Worm (Caenorhabditis elegans) whole organism, midembryonic: Measurements from ENCODE around the gene fmo-3.

Experiments
- T22C8.4 ChIP-seq: fragments of 200-800 bp; sonication (Bioruptor generic); IDR thresholded peaks from 2 replicates; pipeline ENCODE4 v1.3.6; 2022; ENCODE audit warnings: missing genetic modification characterization, missing compliant biosample characterization
- cog-1 ChIP-seq: sonication (generic microtip); optimal IDR thresholded peaks from 2 replicates; lab custom pipeline; 2016; ENCODE audit warnings: missing genetic modification characterization, missing compliant biosample characterization
- flt-1 ChIP-seq: fragments of 200-800 bp; sonication (Bioruptor generic); IDR thresholded peaks from 2 replicates; pipeline ENCODE4 v1.3.6; 2022; ENCODE audit warnings: missing genetic modification characterization, missing compliant biosample characterization
- ref-1 ChIP-seq: fragments of 200-800 bp; sonication (Bioruptor generic); conservative IDR thresholded peaks from 2 replicates; pipeline ENCODE4 v1.3.6; 2022; ENCODE audit warnings: missing genetic modification reagents, missing genetic modification characterization, missing compliant biosample characterization
- tab-1 ChIP-seq: fragments of 200-800 bp; sonication (Bioruptor generic); IDR thresholded peaks from 2 replicates; pipeline ENCODE4 v1.3.6; 2022; ENCODE audit warnings: missing genetic modification characterization, missing compliant biosample characterization
- ztf-29 ChIP-seq: fragments of 200-800 bp; sonication (Bioruptor generic); IDR thresholded peaks from 2 replicates; pipeline ENCODE4 v1.3.6; 2022; ENCODE audit warnings: missing genetic modification reagents, missing genetic modification characterization, missing compliant biosample characterization

DNA sequence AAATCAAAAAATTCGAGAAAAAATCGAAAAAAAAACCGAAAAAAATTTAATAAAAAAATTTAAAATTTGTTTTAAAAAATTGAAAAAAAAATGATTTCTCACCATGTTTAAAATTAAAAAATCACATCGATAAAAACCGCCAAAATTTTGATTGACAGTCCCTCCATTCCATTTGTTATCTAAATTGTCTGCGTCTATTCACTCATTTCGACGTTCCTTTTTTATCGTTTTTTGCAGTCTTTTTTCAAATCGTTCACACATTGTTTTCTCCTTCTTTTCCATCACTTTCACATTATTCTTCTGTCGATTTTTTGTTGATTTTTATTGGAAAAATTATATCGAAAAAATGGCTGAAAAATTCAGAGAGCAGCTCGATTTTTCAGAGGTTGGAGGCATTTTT lies 38.4 kb upstream of the fmo-3 start:
- no peak for TF ChIP-seq tab-1 (GFP tag; lab: Robert Waterston, UW)
- no peak for TF ChIP-seq T22C8.4 (GFP tag; lab: Robert Waterston, UW)
- no peak for TF ChIP-seq cog-1
- no peak for TF ChIP-seq ztf-29 (GFP tag; lab: Robert Waterston, UW)
- TF ChIP-seq ref-1 (GFP tag; lab: Robert Waterston, UW): no peak
- TF ChIP-seq flt-1 (GFP tag; lab: Robert Waterston, UW): no peak
